Fruit fly (Drosophila melanogaster): Measurements from ENCODE around the gene CG14285.
A peak's percentile ranks its signal among the peaks of the same experiment; 100 is the strongest.

Gene CG14285

DNA sequence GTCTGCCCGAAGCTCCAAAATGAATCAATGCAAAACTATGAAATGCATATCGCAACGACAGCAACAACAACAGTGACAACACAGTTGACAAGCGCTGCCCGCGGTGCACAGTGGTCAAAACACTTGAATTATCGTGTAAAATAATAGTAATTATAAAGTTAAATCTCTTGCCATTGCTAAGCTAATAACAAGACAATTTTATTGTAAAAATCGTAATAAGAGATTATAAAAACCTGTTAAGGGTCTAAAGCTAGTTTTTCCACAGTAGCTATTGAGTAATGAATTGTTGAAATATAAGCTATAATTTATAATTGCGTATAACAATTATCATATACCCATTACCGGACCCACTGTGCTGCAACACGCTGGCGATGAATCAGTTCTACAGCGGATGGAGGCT is 48.1 kb downstream of the CG14285 start (continued):
- peak; percentile 34 for TF ChIP-seq CG16863 (GFP tag; optimal IDR thresholded peaks at IDR 0.05)
- no peak for TF ChIP-seq en (GFP tag; optimal IDR thresholded peaks at IDR 0.05)
- TF ChIP-seq CG3847 (GFP tag; IDR thresholded peaks at IDR 0.05): 0 out of 2 replicates have a peak, but pooled peaks have one; percentile 23
- no peak for TF ChIP-seq CG2116 (GFP tag; optimal IDR thresholded peaks at IDR 0.05)
- no peak for TF ChIP-seq ato (GFP tag; IDR thresholded peaks at IDR 0.05; ENCODE audit: partially characterized antibody)
- TF ChIP-seq wek (GFP tag; optimal IDR thresholded peaks at IDR 0.05): no peak
- TF ChIP-seq pb (GFP tag; optimal IDR thresholded peaks at IDR 0.05): no peak
- no peak for TF ChIP-seq Nf-YC (tag; optimal IDR thresholded peaks at IDR 0.05)
- peak; percentile 44; the same call in 1 of the 2 replicates for TF ChIP-seq ro (GFP tag; IDR thresholded peaks at IDR 0.05)
- TF ChIP-seq lola (GFP tag; optimal IDR thresholded peaks at IDR 0.05): peak in 1 of 3 experiments; percentile 70
- no peak for TF ChIP-seq MBD-R2 (GFP tag; IDR thresholded peaks at IDR 0.05)
- TF ChIP-seq NK7.1 (GFP tag; optimal IDR thresholded peaks at IDR 0.05): no peak
- TF ChIP-seq CG8281 (tag; optimal IDR thresholded peaks at IDR 0.05): peak; percentile 6
- TF ChIP-seq knrl (GFP tag; IDR thresholded peaks at IDR 0.05; ENCODE audit: partially characterized antibody): no peak
- no peak for TF ChIP-seq CG13123 (GFP tag; optimal IDR thresholded peaks at IDR 0.05)
- TF ChIP-seq hkb (optimal IDR thresholded peaks at IDR 0.05): no peak
- peak; percentile 72; the same call in 1 of the 2 replicates for TF ChIP-seq hkb (GFP tag; IDR thresholded peaks at IDR 0.05)
- no peak; the same call in 3 of the 4 replicates for TF ChIP-seq Gug (GFP tag; IDR thresholded peaks at IDR 0.05)
- peak; percentile 61 for TF ChIP-seq gcm (GFP tag; optimal IDR thresholded peaks at IDR 0.05)
- TF ChIP-seq CG3726 (GFP tag; IDR thresholded peaks at IDR 0.05): no peak
- TF ChIP-seq CG5953 (GFP tag; IDR thresholded peaks at IDR 0.05): no peak
- no peak for TF ChIP-seq ems (GFP tag; optimal IDR thresholded peaks at IDR 0.05)
- TF ChIP-seq CG1832 (GFP tag; optimal IDR thresholded peaks at IDR 0.05): no peak
- TF ChIP-seq Spps (tag; optimal IDR thresholded peaks at IDR 0.05): peak; percentile 38
- no peak for TF ChIP-seq NfI (GFP tag; optimal IDR thresholded peaks at IDR 0.05)
- TF ChIP-seq CG8359 (GFP tag; optimal IDR thresholded peaks at IDR 0.05; ENCODE audit: borderline replicate concordance): peak; percentile 11
- TF ChIP-seq Camta (GFP tag; optimal IDR thresholded peaks at IDR 0.05): peak; percentile 47
- TF ChIP-seq zfh2 (GFP tag; optimal IDR thresholded peaks at IDR 0.05): no peak
- peak; percentile 59 for TF ChIP-seq CG1603 (tag; optimal IDR thresholded peaks at IDR 0.05)
- TF ChIP-seq kni (GFP tag; optimal IDR thresholded peaks at IDR 0.05): no peak
- TF ChIP-seq ara (GFP tag; IDR thresholded peaks at IDR 0.05): peak; percentile 71; the same call in 1 of the 2 replicates
- peak; percentile 57 for TF ChIP-seq D19A (tag; optimal IDR thresholded peaks at IDR 0.05)
- TF ChIP-seq CG4854 (GFP tag; optimal IDR thresholded peaks at IDR 0.05): no peak
- TF ChIP-seq NC2α (GFP tag; optimal IDR thresholded peaks at IDR 0.05): no peak
- TF ChIP-seq slp2 (GFP tag; optimal IDR thresholded peaks at IDR 0.05): no peak
- TF ChIP-seq nmo (GFP tag; optimal IDR thresholded peaks at IDR 0.05): peak; percentile 86
- TF ChIP-seq crc (GFP tag; optimal IDR thresholded peaks at IDR 0.05): no peak
- no peak for TF ChIP-seq CG13296 (GFP tag; optimal IDR thresholded peaks at IDR 0.05)
- no peak for TF ChIP-seq pita (GFP tag; optimal IDR thresholded peaks at IDR 0.05)
- no peak for TF ChIP-seq CG4328 (GFP tag; optimal IDR thresholded peaks at IDR 0.05)
- TF ChIP-seq tx (GFP tag; optimal IDR thresholded peaks at IDR 0.05): no peak
- no peak for TF ChIP-seq NFAT (GFP tag; IDR thresholded peaks at IDR 0.05)
- TF ChIP-seq psq (GFP tag; optimal IDR thresholded peaks at IDR 0.05): no peak
- TF ChIP-seq Max (GFP tag; optimal IDR thresholded peaks at IDR 0.05): peak; percentile 38
- TF ChIP-seq CG10147 (GFP tag; optimal IDR thresholded peaks at IDR 0.05): no peak
- TF ChIP-seq Xbp1 (GFP tag; optimal IDR thresholded peaks at IDR 0.05): peak; percentile 16
- TF ChIP-seq CG2712 (tag; optimal IDR thresholded peaks at IDR 0.05): peak; percentile 86
- TF ChIP-seq CG13894 (tag; optimal IDR thresholded peaks at IDR 0.05): no peak
- peak; percentile 49 for TF ChIP-seq CG13424 (tag; optimal IDR thresholded peaks at IDR 0.05)
- peak; percentile 36; the same call in 1 of the 2 replicates for TF ChIP-seq CG32767 (GFP tag; IDR thresholded peaks at IDR 0.05)
- TF ChIP-seq esg (GFP tag; conservative IDR thresholded peaks at IDR 0.05): no peak

Data from whole organism, embryonic.